Fruit fly (Drosophila melanogaster) whole organism, wandering third instar larva: ENCODE data around the gene bmm.

ENCODE experiments used
- Abd-B ChIP-seq: fragments of >200 bp; optimal IDR thresholded peaks from 2 replicates; lab custom pipeline; 2017; ENCODE audit warnings: missing biosample characterization, missing genetic modification characterization
- CG32264 ChIP-seq: fragments of 200-800 bp; sonication (Bioruptor generic); optimal IDR thresholded peaks from 2 replicates; lab custom pipeline; 2016; ENCODE audit warnings: missing biosample characterization, missing genetic modification characterization
- CG9705 ChIP-seq: fragments of 200-800 bp; sonication (Bioruptor generic); optimal IDR thresholded peaks from 2 replicates; lab custom pipeline; 2018; ENCODE audit warnings: missing biosample characterization, mild to moderate bottlenecking, missing genetic modification characterization
- CrebA ChIP-seq: fragments of 200-800 bp; sonication (Bioruptor generic); optimal IDR thresholded peaks from 2 replicates; lab custom pipeline; 2016; ENCODE audit warnings: missing biosample characterization, mild to moderate bottlenecking, missing genetic modification characterization, borderline replicate concordance
- Dfd ChIP-seq: fragments of >200 bp; optimal IDR thresholded peaks from 2 replicates; lab custom pipeline; 2017; ENCODE audit warnings: missing biosample characterization, missing genetic modification characterization
- Dif ChIP-seq: fragments of 200-275, 200-300 bp; sonication (Bioruptor generic); optimal IDR thresholded peaks from 2 replicates; lab custom pipeline; 2018; ENCODE audit warnings: missing biosample characterization, missing genetic modification characterization; ENCODE audit not compliant: partially characterized antibody
- GATAd ChIP-seq: sonication (Bioruptor generic); optimal IDR thresholded peaks from 2 replicates; lab custom pipeline; 2016; ENCODE audit warnings: missing biosample characterization, missing genetic modification characterization
- HLH106 ChIP-seq: fragments of 200-800 bp; optimal IDR thresholded peaks from 3 replicates; lab custom pipeline; 2019; ENCODE audit warnings: missing biosample characterization, mild to moderate bottlenecking, missing genetic modification characterization, moderate library complexity
- Hnf4 ChIP-seq: fragments of 200-800 bp; sonication (Bioruptor generic); optimal IDR thresholded peaks from 2 replicates; lab custom pipeline; 2016; ENCODE audit warnings: missing biosample characterization, mild to moderate bottlenecking, missing genetic modification characterization
- Hr78 ChIP-seq: fragments of >200 bp; optimal IDR thresholded peaks from 2 replicates; lab custom pipeline; 2017; ENCODE audit warnings: missing biosample characterization, missing genetic modification characterization
- Hr83 ChIP-seq: fragments of 200-300 bp; sonication (Bioruptor generic); optimal IDR thresholded peaks from 2 replicates; lab custom pipeline; 2016; ENCODE audit warnings: missing biosample characterization, mild to moderate bottlenecking, missing genetic modification characterization, moderate library complexity; ENCODE audit not compliant: poor library complexity, severe bottlenecking
- Jra ChIP-seq: sonication (Bioruptor generic); optimal IDR thresholded peaks from 2 replicates; lab custom pipeline; 2016; ENCODE audit warnings: missing biosample characterization, missing genetic modification characterization
- Mio ChIP-seq: sonication (Bioruptor generic); optimal IDR thresholded peaks from 2 replicates; lab custom pipeline; 2016; ENCODE audit warnings: missing biosample characterization, missing genetic modification characterization
- Myc ChIP-seq: fragments of >200 bp; optimal IDR thresholded peaks from 2 replicates; lab custom pipeline; 2017
- OdsH ChIP-seq: fragments of 200-800 bp; sonication (Bioruptor generic); optimal IDR thresholded peaks from 2 replicates; lab custom pipeline; 2016; ENCODE audit warnings: missing biosample characterization, mild to moderate bottlenecking, missing genetic modification characterization
- Rel ChIP-seq, 2 experiments: fragments of 200-800 bp; sonication (Bioruptor generic) in 1 of 2; optimal IDR thresholded peaks; 2 replicates in 1 of 2; 3 replicates in 1 of 2; lab custom pipeline; 2016 to 2019; ENCODE audit warnings: mild to moderate bottlenecking in 2 of 2, missing biosample characterization in 2 of 2, missing genetic modification characterization in 2 of 2, moderate library complexity in 1 of 2
- Sp1 ChIP-seq: fragments of 200-800 bp; sonication (Bioruptor generic); optimal IDR thresholded peaks from 3 replicates; lab custom pipeline; 2019; ENCODE audit warnings: missing biosample characterization, mild to moderate bottlenecking, missing genetic modification characterization, moderate library complexity
- Vsx2 ChIP-seq: fragments of 200-300, 225-300 bp; sonication (Bioruptor generic); optimal IDR thresholded peaks from 2 replicates; lab custom pipeline; 2018; ENCODE audit warnings: missing biosample characterization, missing genetic modification characterization; ENCODE audit not compliant: partially characterized antibody
- br ChIP-seq: fragments of 200-800 bp; sonication (Bioruptor generic); optimal IDR thresholded peaks from 2 replicates; lab custom pipeline; 2016; ENCODE audit warnings: missing biosample characterization, missing genetic modification characterization
- brk ChIP-seq: fragments of 200-800 bp; sonication (Bioruptor generic); optimal IDR thresholded peaks from 2 replicates; lab custom pipeline; 2016; ENCODE audit warnings: missing biosample characterization, mild to moderate bottlenecking, missing genetic modification characterization
- dl ChIP-seq, 2 experiments: fragments of 175-275, 200-275 bp in 1 of 2; fragments of 200-275 bp in 1 of 2; sonication (Bioruptor generic); optimal IDR thresholded peaks; lab custom pipeline; 2018; ENCODE audit warnings: mild to moderate bottlenecking in 2 of 2, missing biosample characterization in 2 of 2, missing genetic modification characterization in 2 of 2, moderate library complexity in 2 of 2; ENCODE audit not compliant: partially characterized antibody in 2 of 2, insufficient read depth in 1 of 2
- dmrt93B ChIP-seq: fragments of 200-800 bp; sonication (Bioruptor generic); optimal IDR thresholded peaks from 2 replicates; lab custom pipeline; 2018; ENCODE audit warnings: missing biosample characterization, mild to moderate bottlenecking, missing genetic modification characterization
- dsf ChIP-seq: sonication (Bioruptor generic); optimal IDR thresholded peaks from 2 replicates; lab custom pipeline; 2016; ENCODE audit warnings: missing biosample characterization, missing genetic modification characterization, borderline replicate concordance
- ey ChIP-seq: fragments of 200-800 bp; sonication (Bioruptor generic); optimal IDR thresholded peaks from 2 replicates; lab custom pipeline; 2016; ENCODE audit warnings: missing biosample characterization, missing genetic modification characterization
- foxo ChIP-seq, 2 experiments: fragments of 200-800 bp; sonication (Bioruptor generic); optimal IDR thresholded peaks; 2 replicates in 1 of 2; 3 replicates in 1 of 2; lab custom pipeline; 2016 to 2017; ENCODE audit warnings: missing biosample characterization in 2 of 2, missing genetic modification characterization in 2 of 2
- fru ChIP-seq: fragments of 200-800 bp; sonication (Bioruptor generic); optimal IDR thresholded peaks from 3 replicates; lab custom pipeline; 2016; ENCODE audit warnings: missing biosample characterization, mild to moderate bottlenecking, missing genetic modification characterization
- h ChIP-seq: fragments of 200-800 bp; sonication (Bioruptor generic); optimal IDR thresholded peaks from 3 replicates; lab custom pipeline; 2016; ENCODE audit warnings: missing biosample characterization, mild to moderate bottlenecking, missing genetic modification characterization
- jim ChIP-seq: fragments of 175-275, 200-325 bp; sonication (Bioruptor generic); optimal IDR thresholded peaks from 2 replicates; lab custom pipeline; 2016; ENCODE audit warnings: missing biosample characterization, mild to moderate bottlenecking, missing genetic modification characterization
- lola ChIP-seq: fragments of >200 bp; optimal IDR thresholded peaks from 2 replicates; lab custom pipeline; 2017; ENCODE audit warnings: missing biosample characterization, missing genetic modification characterization
- pan ChIP-seq: fragments of >200 bp; optimal IDR thresholded peaks from 2 replicates; lab custom pipeline; 2017
- psq ChIP-seq: fragments of 200-800 bp; sonication (Bioruptor generic); optimal IDR thresholded peaks from 3 replicates; lab custom pipeline; 2017; ENCODE audit warnings: missing biosample characterization, mild to moderate bottlenecking, missing genetic modification characterization, moderate library complexity
- rgr ChIP-seq: fragments of 200-800 bp; sonication (Bioruptor generic); optimal IDR thresholded peaks from 3 replicates; lab custom pipeline; 2016; ENCODE audit warnings: missing biosample characterization, mild to moderate bottlenecking, missing genetic modification characterization
- sage ChIP-seq: fragments of 200-800 bp; sonication (Bioruptor generic); optimal IDR thresholded peaks from 2 replicates; lab custom pipeline; 2016; ENCODE audit warnings: missing biosample characterization, mild to moderate bottlenecking, missing genetic modification characterization
- sv ChIP-seq: fragments of 200-800 bp; sonication (Bioruptor generic); optimal IDR thresholded peaks from 3 replicates; lab custom pipeline; 2016; ENCODE audit warnings: missing biosample characterization, missing genetic modification characterization
- tai ChIP-seq: sonication (Bioruptor generic); optimal IDR thresholded peaks from 2 replicates; lab custom pipeline; 2016; ENCODE audit warnings: missing biosample characterization, missing genetic modification characterization
- usp ChIP-seq: fragments of >200 bp; optimal IDR thresholded peaks from 2 replicates; lab custom pipeline; 2017; ENCODE audit warnings: missing biosample characterization, missing genetic modification characterization
- woc ChIP-seq: sonication (Bioruptor generic); optimal IDR thresholded peaks from 2 replicates; lab custom pipeline; 2016; ENCODE audit warnings: missing biosample characterization, mild to moderate bottlenecking, missing genetic modification characterization

bmm gene

DNA sequence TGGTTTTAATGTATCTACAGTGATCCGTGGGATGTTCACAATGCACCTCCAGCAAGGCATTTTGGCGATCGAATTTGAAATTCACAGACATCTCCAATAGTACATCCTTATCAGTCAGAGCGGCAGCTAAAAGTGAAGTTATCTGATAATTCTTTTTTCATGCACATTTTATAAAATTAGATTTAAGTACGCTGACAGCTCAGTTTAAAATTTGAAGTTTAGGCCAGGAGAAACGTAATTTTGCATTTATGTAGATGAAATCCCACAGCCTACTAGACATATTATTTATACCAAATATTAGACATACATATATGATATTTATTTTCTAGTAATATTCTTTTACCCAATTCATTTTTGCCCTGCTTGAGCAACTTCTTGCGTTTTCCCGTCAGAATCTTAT lies 25.3 kb downstream of the bmm start, which contains the start of gene Trl:
TSS of gene Trl (minus strand) at position 101 of the 400 bp plus-strand sequence.
- no peak for TF ChIP-seq Dif
- TF ChIP-seq Dfd (GFP tag; lab: Kevin White, UChicago), result no peak
- no peak for TF ChIP-seq Vsx2 (GFP tag; lab: Kevin White, UChicago)
- no peak for TF ChIP-seq brk (GFP tag; lab: Kevin White, UChicago)
- no peak for TF ChIP-seq foxo (GFP tag; optimal IDR thresholded peaks at IDR 0.05; lab: Kevin White, UChicago)

DNA sequence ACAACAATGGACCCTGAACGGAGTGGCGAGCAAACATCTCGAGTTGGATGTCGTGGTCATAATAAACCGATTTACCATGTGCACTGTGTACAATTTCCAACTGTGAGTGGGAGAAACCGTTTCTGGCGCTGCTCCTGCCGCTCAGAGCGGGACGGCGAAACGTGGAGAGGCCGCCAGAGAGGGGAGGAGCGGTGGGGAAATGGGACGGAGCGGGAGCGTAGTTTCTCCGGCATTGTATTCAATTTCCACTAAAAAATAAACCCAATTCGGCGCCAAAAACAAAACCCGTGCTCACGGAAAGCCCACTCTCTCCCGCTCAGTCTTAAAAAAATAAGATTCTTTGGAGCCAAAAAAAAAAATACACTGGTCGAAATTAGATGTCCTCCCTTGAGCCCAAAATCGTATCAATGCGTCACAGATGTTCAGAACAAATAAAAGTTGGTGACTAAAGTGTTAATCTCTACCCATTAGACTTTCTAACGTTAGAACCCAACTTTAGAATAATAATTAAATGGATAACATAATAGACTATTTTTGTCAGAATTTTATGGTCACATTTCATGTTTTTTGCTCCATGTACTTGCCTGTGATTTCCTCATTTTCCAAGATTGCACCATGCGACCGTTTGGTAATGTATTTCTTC lies 26.1 kb downstream of the bmm start:
- no peak for TF ChIP-seq Hr78 (GFP tag; lab: Kevin White, UChicago)
- no peak for TF ChIP-seq dmrt93B (GFP tag; lab: Kevin White, UChicago)
- peak; percentile 49 for TF ChIP-seq ey (GFP tag; lab: Kevin White, UChicago)
- TF ChIP-seq dsf (GFP tag; lab: Kevin White, UChicago), result no peak
- TF ChIP-seq foxo (GFP tag; optimal IDR thresholded peaks at IDR 0.05; lab: Kevin White, UChicago), result peak in 1 of 2 experiments; percentile 54
- TF ChIP-seq Dif, result peak; percentile 91
- no peak for TF ChIP-seq psq
- TF ChIP-seq Vsx2 (GFP tag; lab: Kevin White, UChicago), result no peak
- TF ChIP-seq OdsH (GFP tag; lab: Kevin White, UChicago), result no peak
- TF ChIP-seq fru (GFP tag; lab: Kevin White, UChicago), result peak; percentile 57
- peak; percentile 34 for TF ChIP-seq h (GFP tag; lab: Kevin White, UChicago)
- TF ChIP-seq rgr (GFP tag; lab: Kevin White, UChicago), result peak; percentile 37
- no peak for TF ChIP-seq brk (GFP tag; lab: Kevin White, UChicago)
- TF ChIP-seq Hnf4 (GFP tag; lab: Kevin White, UChicago), result peak; percentile 27
- TF ChIP-seq pan (lab: Kevin White, UChicago), result no peak
- TF ChIP-seq Abd-B (GFP tag; lab: Kevin White, UChicago), result no peak
- no peak for TF ChIP-seq CG32264 (GFP tag; lab: Kevin White, UChicago)
- peak; percentile 47 for TF ChIP-seq br (GFP tag; lab: Kevin White, UChicago)
- TF ChIP-seq HLH106 (tag; lab: Kevin White, UChicago), result no peak
- TF ChIP-seq Hr83 (GFP tag; lab: Kevin White, UChicago), result peak; percentile 35
- no peak for TF ChIP-seq jim (GFP tag; lab: Kevin White, UChicago)
- TF ChIP-seq GATAd (GFP tag; lab: Kevin White, UChicago), result no peak
- no peak for TF ChIP-seq Rel (GFP tag; optimal IDR thresholded peaks at IDR 0.05; lab: Kevin White, UChicago)
- TF ChIP-seq Rel (tag; optimal IDR thresholded peaks at IDR 0.05; lab: Kevin White, UChicago), result no peak
- peak; percentile 22 for TF ChIP-seq Sp1 (GFP tag; lab: Kevin White, UChicago)
- TF ChIP-seq tai, result peak; percentile 52
- peak; percentile 68 for TF ChIP-seq sv (GFP tag; lab: Kevin White, UChicago)
- TF ChIP-seq Jra (GFP tag; lab: Kevin White, UChicago), result peak; percentile 49
- TF ChIP-seq dl (GFP tag; optimal IDR thresholded peaks at IDR 0.05; lab: Kevin White, UChicago; ENCODE audit: insufficient read depth in 1 of 2, partially characterized antibody in 2 of 2), result peak; percentile 76 to 85
- no peak for TF ChIP-seq Dfd (GFP tag; lab: Kevin White, UChicago)
- no peak for TF ChIP-seq lola (GFP tag; lab: Kevin White, UChicago)
- peak; percentile 13 for TF ChIP-seq sage

DNA sequence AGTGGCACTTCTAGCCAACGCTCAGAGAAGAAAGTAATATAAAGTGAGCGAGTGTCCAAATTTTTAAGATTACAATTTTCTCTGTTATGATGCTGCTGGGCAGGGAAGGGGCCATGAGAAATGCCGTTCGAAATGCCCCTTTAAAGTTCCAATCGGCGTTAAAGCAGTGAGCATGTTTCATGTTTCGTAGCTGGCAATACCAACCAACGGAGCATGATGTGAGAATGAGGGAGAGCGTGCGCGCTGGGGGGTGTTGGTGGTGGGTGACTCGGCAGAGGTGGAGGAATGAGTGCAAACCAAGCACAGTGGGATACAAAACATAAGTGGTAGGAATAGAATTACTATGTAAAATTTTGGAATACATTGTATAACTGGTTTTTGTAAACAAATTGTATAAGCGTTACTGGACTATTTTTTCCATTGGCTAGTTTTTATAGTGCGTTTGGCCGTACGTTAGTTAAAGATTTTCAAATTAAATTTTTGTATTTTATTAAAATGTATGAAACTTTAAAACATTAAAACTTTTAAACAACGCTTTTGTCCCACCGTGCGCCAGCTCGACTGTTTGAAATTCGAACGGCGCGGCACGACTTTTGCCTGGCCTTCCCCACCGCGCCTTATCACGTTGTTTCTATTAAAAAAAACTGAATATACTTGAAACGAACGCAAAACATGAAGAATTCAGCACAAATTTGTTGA lies 27.0 kb downstream of the bmm start:
- TF ChIP-seq foxo (GFP tag; optimal IDR thresholded peaks at IDR 0.05; lab: Kevin White, UChicago) (peak; percentile 90 to 100), fru (GFP tag; lab: Kevin White, UChicago) (peak; percentile 99), sv (GFP tag; lab: Kevin White, UChicago) (peak; percentile 99), Abd-B (GFP tag; lab: Kevin White, UChicago) (no peak), lola (GFP tag; lab: Kevin White, UChicago) (no peak), ey (GFP tag; lab: Kevin White, UChicago) (peak; percentile 99), Hr78 (GFP tag; lab: Kevin White, UChicago) (no peak), HLH106 (tag; lab: Kevin White, UChicago) (peak; percentile 100), Rel (GFP tag; optimal IDR thresholded peaks at IDR 0.05; lab: Kevin White, UChicago) (peak; percentile 95), Rel (tag; optimal IDR thresholded peaks at IDR 0.05; lab: Kevin White, UChicago) (peak; percentile 96), h (GFP tag; lab: Kevin White, UChicago) (peak; percentile 99), woc (GFP tag; lab: Kevin White, UChicago) (peak; percentile 99), Myc (lab: Kevin White, UChicago) (no peak), brk (GFP tag; lab: Kevin White, UChicago) (peak; percentile 95), rgr (GFP tag; lab: Kevin White, UChicago) (peak; percentile 99), jim (GFP tag; lab: Kevin White, UChicago) (peak; percentile 73), dsf (GFP tag; lab: Kevin White, UChicago) (peak; percentile 93), psq (peak; percentile 99), tai (peak; percentile 98), Dfd (GFP tag; lab: Kevin White, UChicago) (peak; percentile 98), dmrt93B (GFP tag; lab: Kevin White, UChicago) (peak; percentile 99), GATAd (GFP tag; lab: Kevin White, UChicago) (peak; percentile 91), dl (GFP tag; optimal IDR thresholded peaks at IDR 0.05; lab: Kevin White, UChicago; ENCODE audit: insufficient read depth in 1 of 2, partially characterized antibody in 2 of 2) (peak; percentile 52), Jra (GFP tag; lab: Kevin White, UChicago) (peak; percentile 97), Vsx2 (GFP tag; lab: Kevin White, UChicago) (no peak), CrebA (peak; percentile 95), OdsH (GFP tag; lab: Kevin White, UChicago) (peak; percentile 99), sage (peak; percentile 99), Dif (peak; percentile 32), Hnf4 (GFP tag; lab: Kevin White, UChicago) (peak; percentile 97), CG9705 (GFP tag; lab: Kevin White, UChicago) (peak; percentile 99), Mio (GFP tag; lab: Kevin White, UChicago) (peak; percentile 92), usp (GFP tag; lab: Kevin White, UChicago) (peak; percentile 22)
